Fruit fly (Drosophila melanogaster) whole organism, embryonic: Measurements from ENCODE around the gene Qsox2.

Experiments
- CG10267 ChIP-seq: fragments of 200-800 bp; sonication (Bioruptor generic); optimal IDR thresholded peaks from 2 replicates; lab custom pipeline; 2018; ENCODE audit warnings: missing biosample characterization, mild to moderate bottlenecking, missing genetic modification characterization, moderate library complexity
- CG12299 ChIP-seq: fragments of 200-800 bp; sonication (Bioruptor generic); optimal IDR thresholded peaks from 2 replicates; lab custom pipeline; 2018; ENCODE audit warnings: missing biosample characterization, mild to moderate bottlenecking, missing genetic modification characterization
- CG12942 ChIP-seq: fragments of 200-800 bp; sonication (Bioruptor generic); optimal IDR thresholded peaks from 3 replicates; lab custom pipeline; 2016; ENCODE audit warnings: missing biosample characterization, missing genetic modification characterization
- CG14441 ChIP-seq: fragments of 200-800 bp; sonication (Bioruptor generic); IDR thresholded peaks from 2 replicates; pipeline ENCODE4 v1.3.6; 2022; ENCODE audit warnings: missing biosample characterization, missing genetic modification characterization
- CG15011 ChIP-seq: fragments of 200-800 bp; sonication (Bioruptor generic); optimal IDR thresholded peaks from 3 replicates; lab custom pipeline; 2018; ENCODE audit warnings: missing biosample characterization, mild to moderate bottlenecking, missing genetic modification characterization
- CG16813 ChIP-seq: fragments of 200-800 bp; sonication (Bioruptor generic); IDR thresholded peaks from 3 replicates; pipeline ENCODE4 v1.3.6; 2022; ENCODE audit warnings: missing biosample characterization, missing genetic modification characterization; ENCODE audit not compliant: partially characterized antibody
- CG16863 ChIP-seq: fragments of 200-800 bp; sonication (Bioruptor generic); optimal IDR thresholded peaks from 3 replicates; lab custom pipeline; 2016; ENCODE audit warnings: missing biosample characterization, missing genetic modification characterization
- CG17359 ChIP-seq: fragments of 200-800 bp; sonication (Bioruptor generic); optimal IDR thresholded peaks from 3 replicates; lab custom pipeline; 2018; ENCODE audit warnings: missing biosample characterization, mild to moderate bottlenecking, missing genetic modification characterization, moderate library complexity
- CG18764 ChIP-seq: fragments of 200-800 bp; sonication (Bioruptor generic); optimal IDR thresholded peaks from 3 replicates; lab custom pipeline; 2016; ENCODE audit warnings: missing biosample characterization, missing genetic modification characterization
- CG2199 ChIP-seq: fragments of 200-800 bp; sonication (Bioruptor generic); IDR thresholded peaks from 3 replicates; pipeline ENCODE4 v1.3.6; 2022; ENCODE audit warnings: missing biosample characterization, missing genetic modification characterization
- CG2712 ChIP-seq: fragments of 200-800 bp; optimal IDR thresholded peaks from 3 replicates; lab custom pipeline; 2019; ENCODE audit warnings: missing biosample characterization, mild to moderate bottlenecking, missing genetic modification characterization, moderate library complexity
- CG3065 ChIP-seq: fragments of 200-800 bp; sonication (Bioruptor generic); optimal IDR thresholded peaks from 2 replicates; lab custom pipeline; 2016; ENCODE audit warnings: missing biosample characterization, missing genetic modification characterization
- CG31441 ChIP-seq: fragments of 200-800 bp; sonication (Bioruptor generic); IDR thresholded peaks from 2 replicates; pipeline ENCODE4 v1.3.6; 2022; ENCODE audit warnings: missing biosample characterization, missing genetic modification characterization
- CG3995 ChIP-seq: fragments of 200-800 bp; sonication (Bioruptor generic); optimal IDR thresholded peaks from 3 replicates; lab custom pipeline; 2016; ENCODE audit warnings: missing biosample characterization, missing genetic modification characterization
- CG4282 ChIP-seq: fragments of 200-800 bp; sonication (Bioruptor generic); optimal IDR thresholded peaks from 2 replicates; lab custom pipeline; 2016; ENCODE audit warnings: missing biosample characterization, missing genetic modification characterization
- CG4707 ChIP-seq: fragments of 200-800 bp; sonication (Bioruptor generic); optimal IDR thresholded peaks from 2 replicates; lab custom pipeline; 2018; ENCODE audit warnings: missing biosample characterization, mild to moderate bottlenecking, missing genetic modification characterization, moderate library complexity
- CG6654 ChIP-seq: fragments of 200-800 bp; sonication (Bioruptor generic); optimal IDR thresholded peaks from 2 replicates; lab custom pipeline; 2017; ENCODE audit warnings: missing biosample characterization, mild to moderate bottlenecking, missing genetic modification characterization
- CG6854 ChIP-seq: fragments of 200-800 bp; sonication (Bioruptor generic); optimal IDR thresholded peaks from 3 replicates; lab custom pipeline; 2017; ENCODE audit warnings: missing biosample characterization, mild to moderate bottlenecking, missing genetic modification characterization
- CG7987 ChIP-seq: fragments of 200-800 bp; sonication (Bioruptor generic); optimal IDR thresholded peaks from 2 replicates; lab custom pipeline; 2018; ENCODE audit warnings: missing biosample characterization, mild to moderate bottlenecking, missing genetic modification characterization, moderate library complexity
- CG8924 ChIP-seq: fragments of 200-800 bp; optimal IDR thresholded peaks from 3 replicates; lab custom pipeline; 2019; ENCODE audit warnings: missing biosample characterization, mild to moderate bottlenecking, missing genetic modification characterization, moderate library complexity
- CrebB ChIP-seq: fragments of 200-800 bp; sonication (Bioruptor generic); optimal IDR thresholded peaks from 3 replicates; lab custom pipeline; 2018; ENCODE audit warnings: missing biosample characterization, mild to moderate bottlenecking, missing genetic modification characterization
- D ChIP-seq, 2 experiments: fragments of 200-800 bp in 1 of 2; fragments of >200 bp in 1 of 2; sonication (Bioruptor generic) in 1 of 2; optimal IDR thresholded peaks; 2 replicates in 1 of 2; 3 replicates in 1 of 2; lab custom pipeline; 2017; ENCODE audit warnings: mild to moderate bottlenecking in 1 of 2, missing biosample characterization in 1 of 2, missing genetic modification characterization in 1 of 2, missing genetic modification reagents in 1 of 2
- Dfd ChIP-seq, 2 experiments: fragments of >200 bp; optimal IDR thresholded peaks; 2 replicates each; lab custom pipeline; 2017; ENCODE audit warnings: missing biosample characterization in 2 of 2, missing genetic modification characterization in 2 of 2
- Doc3 ChIP-seq: fragments of 200-800 bp; sonication (Bioruptor generic); IDR thresholded peaks from 3 replicates; pipeline ENCODE4 v1.3.6; 2022; ENCODE audit warnings: missing biosample characterization, missing genetic modification characterization; ENCODE audit not compliant: partially characterized antibody
- Ets97D ChIP-seq: fragments of 200-800 bp; sonication (Bioruptor generic); optimal IDR thresholded peaks from 3 replicates; lab custom pipeline; 2016; ENCODE audit warnings: missing biosample characterization, missing genetic modification characterization
- H15 ChIP-seq: fragments of 200-800 bp; sonication (Bioruptor generic); IDR thresholded peaks from 3 replicates; pipeline ENCODE4 v1.3.6; 2022; ENCODE audit warnings: missing biosample characterization, missing genetic modification characterization
- HLHmδ ChIP-seq: fragments of 200-800 bp; sonication (Bioruptor generic); optimal IDR thresholded peaks from 2 replicates; lab custom pipeline; 2018; ENCODE audit warnings: missing biosample characterization, mild to moderate bottlenecking, missing genetic modification characterization, moderate library complexity
- Mes4 ChIP-seq: fragments of 200-800 bp; sonication (Bioruptor generic); optimal IDR thresholded peaks from 2 replicates; lab custom pipeline; 2016; ENCODE audit warnings: missing biosample characterization, missing genetic modification characterization
- NK7.1 ChIP-seq: fragments of 200-800 bp; sonication (Bioruptor generic); optimal IDR thresholded peaks from 3 replicates; lab custom pipeline; 2016; ENCODE audit warnings: missing biosample characterization, missing genetic modification characterization
- Pdp1 ChIP-seq, 2 experiments: fragments of 200-800 bp; sonication (Bioruptor generic); optimal IDR thresholded peaks; 3 replicates each; lab custom pipeline; 2016; ENCODE audit warnings: missing biosample characterization in 2 of 2, missing genetic modification characterization in 2 of 2, mild to moderate bottlenecking in 1 of 2, moderate library complexity in 1 of 2
- Poxn ChIP-seq: fragments of 200-800 bp; sonication (Bioruptor generic); IDR thresholded peaks from 2 replicates; pipeline ENCODE4 v1.3.6; 2022; ENCODE audit warnings: missing biosample characterization, missing genetic modification characterization
- Stat92E ChIP-seq, 3 experiments: fragments of >200 bp in 2 of 3; fragments of 200-800 bp in 1 of 3; sonication (Bioruptor generic) in 1 of 3; optimal IDR thresholded peaks; 2 replicates each; lab custom pipeline; 2017 to 2019; ENCODE audit warnings: missing biosample characterization in 3 of 3, missing genetic modification characterization in 3 of 3, mild to moderate bottlenecking in 1 of 3, moderate library complexity in 1 of 3
- Tbp ChIP-seq: fragments of >200 bp; optimal IDR thresholded peaks from 2 replicates; lab custom pipeline; 2018; ENCODE audit warnings: missing biosample characterization, missing genetic modification characterization
- Usf ChIP-seq: fragments of 200-800 bp; sonication (Bioruptor generic); optimal IDR thresholded peaks from 2 replicates; lab custom pipeline; 2017; ENCODE audit warnings: missing genotype, missing biosample characterization, missing genetic modification characterization
- ase ChIP-seq: fragments of 200-800 bp; sonication (Bioruptor generic); IDR thresholded peaks from 3 replicates; pipeline ENCODE4 v1.3.6; 2022; ENCODE audit warnings: missing biosample characterization, missing genetic modification characterization
- caup ChIP-seq: fragments of 200-800 bp; sonication (Bioruptor generic); optimal IDR thresholded peaks from 3 replicates; lab custom pipeline; 2017; ENCODE audit warnings: missing biosample characterization, mild to moderate bottlenecking, missing genetic modification characterization, moderate library complexity; ENCODE audit not compliant: severe bottlenecking
- chif ChIP-seq, 2 experiments: fragments of 200-800 bp; sonication (Bioruptor generic); optimal IDR thresholded peaks; 3 replicates each; lab custom pipeline; 2016; ENCODE audit warnings: missing biosample characterization in 2 of 2, missing genetic modification characterization in 2 of 2
- croc ChIP-seq: fragments of 200-800 bp; sonication (Bioruptor generic); conservative IDR thresholded peaks from 3 replicates; pipeline ENCODE4 v1.3.6; 2022; ENCODE audit warnings: missing biosample characterization, missing genetic modification characterization
- dan ChIP-seq: fragments of 200-800 bp; sonication (Bioruptor generic); IDR thresholded peaks from 2 replicates; pipeline ENCODE4 v1.3.6; 2022; ENCODE audit warnings: missing biosample characterization, missing genetic modification characterization
- exex ChIP-seq: fragments of 200-800 bp; sonication (Bioruptor generic); optimal IDR thresholded peaks from 4 replicates; lab custom pipeline; 2018; ENCODE audit warnings: missing biosample characterization, mild to moderate bottlenecking, missing genetic modification characterization, moderate library complexity
- fu2 ChIP-seq: fragments of 200-800 bp; sonication (Bioruptor generic); optimal IDR thresholded peaks from 2 replicates; lab custom pipeline; 2016; ENCODE audit warnings: missing biosample characterization, missing genetic modification characterization
- hb ChIP-seq: fragments of 200-800 bp; sonication (Bioruptor generic); IDR thresholded peaks from 3 replicates; pipeline ENCODE4 v1.3.6; 2022; ENCODE audit warnings: missing biosample characterization, missing genetic modification characterization; ENCODE audit not compliant: partially characterized antibody
- hkb ChIP-seq, 2 experiments: fragments of 200-800 bp in 1 of 2; fragments of >200 bp in 1 of 2; sonication (Bioruptor generic) in 1 of 2; IDR thresholded peaks in 1 of 2; optimal IDR thresholded peaks in 1 of 2; 2 replicates each; pipeline versions ENCODE4 v1.3.6 to Lab custom; 2017 to 2022; ENCODE audit warnings: missing biosample characterization in 1 of 2, missing genetic modification characterization in 1 of 2
- ken ChIP-seq: fragments of 200-800 bp; sonication (Bioruptor generic); IDR thresholded peaks from 3 replicates; pipeline ENCODE4 v1.3.6; 2022; ENCODE audit warnings: missing biosample characterization, missing genetic modification characterization
- nerfin-1 ChIP-seq: fragments of 200-800 bp; sonication (Bioruptor generic); optimal IDR thresholded peaks from 3 replicates; lab custom pipeline; 2019; ENCODE audit warnings: missing biosample characterization, mild to moderate bottlenecking, missing genetic modification characterization, moderate library complexity
- repo ChIP-seq: fragments of 200-800 bp; sonication (Bioruptor generic); optimal IDR thresholded peaks from 2 replicates; lab custom pipeline; 2016; ENCODE audit warnings: missing biosample characterization, missing genetic modification characterization
- tll ChIP-seq, 2 experiments: fragments of 200-800 bp in 1 of 2; fragments of >200 bp in 1 of 2; sonication (Bioruptor generic) in 1 of 2; optimal IDR thresholded peaks; 2 replicates each; lab custom pipeline; 2017 to 2019; ENCODE audit warnings: missing biosample characterization in 2 of 2, missing genetic modification characterization in 2 of 2, mild to moderate bottlenecking in 1 of 2, moderate library complexity in 1 of 2

Gene Qsox2

DNA sequence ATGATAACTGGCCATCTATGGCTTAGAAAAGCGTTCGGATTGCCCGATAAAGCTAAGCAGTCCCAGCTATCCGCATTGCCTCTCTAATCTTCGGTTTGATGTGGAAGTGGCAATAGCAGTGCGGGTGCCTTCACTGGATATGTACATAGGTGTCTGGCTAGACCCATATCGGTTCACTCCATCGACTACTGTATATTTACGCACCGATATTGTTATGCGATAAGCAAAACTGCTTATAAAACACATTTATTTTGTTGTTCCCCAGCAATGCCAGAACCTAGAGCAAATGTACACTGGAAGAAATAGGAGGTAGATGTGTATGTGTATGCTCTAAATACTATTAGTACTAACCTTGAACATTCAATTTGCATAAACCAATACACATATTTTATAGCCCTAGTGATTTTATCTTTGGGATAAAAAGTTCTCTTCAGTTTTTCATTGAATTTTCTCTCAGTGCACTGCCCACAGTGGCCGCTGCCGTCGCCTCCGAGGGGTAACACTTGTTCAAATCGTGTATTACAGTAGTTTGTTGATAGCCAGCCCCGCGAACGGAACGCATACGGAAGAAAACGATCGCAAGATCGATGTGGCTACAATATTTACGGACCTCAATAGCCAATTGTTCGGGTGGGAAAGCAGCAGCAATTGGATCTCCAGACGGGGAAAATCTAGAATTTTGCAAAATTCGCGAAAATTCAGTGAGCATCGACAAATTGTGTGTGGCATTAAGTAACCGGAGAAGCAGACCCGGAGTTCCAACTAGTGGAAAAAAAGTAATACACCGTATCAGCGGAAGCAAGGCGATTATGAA lies 43.2 kb upstream of the Qsox2 start, which contains the start of gene CG31431 (continued):
- TF ChIP-seq CG12299 (tag; lab: Kevin White, UChicago) (peak; percentile 96), hkb (optimal IDR thresholded peaks at IDR 0.05; lab: Kevin White, UChicago) (no peak), hkb (GFP tag; IDR thresholded peaks at IDR 0.05; lab: Robert Waterston, UW) (peak; percentile 98), CG6654 (GFP tag; lab: Kevin White, UChicago) (peak; percentile 86), CG4282 (GFP tag; lab: Kevin White, UChicago) (peak; percentile 92), Ets97D (peak; percentile 90), CG16813 (GFP tag; lab: Robert Waterston, UW) (no peak), ase (peak; percentile 96), CG8924 (tag; lab: Kevin White, UChicago) (peak; percentile 98), Tbp (GFP tag; lab: Kevin White, UChicago) (no peak), fu2 (GFP tag; lab: Kevin White, UChicago) (peak; percentile 97), CG7987 (GFP tag; lab: Kevin White, UChicago) (peak; percentile 94), Mes4 (GFP tag; lab: Kevin White, UChicago) (peak; percentile 94), CG31441 (peak; percentile 97), hb (GFP tag; lab: Robert Waterston, UW) (no peak), Pdp1 (GFP tag; optimal IDR thresholded peaks at IDR 0.05; lab: Kevin White, UChicago) (peak; percentile 98), CG2199 (GFP tag; lab: Robert Waterston, UW) (peak; percentile 93), Doc3 (GFP tag; lab: Robert Waterston, UW) (no peak), exex (tag; lab: Kevin White, UChicago) (peak; percentile 85), CG12942 (peak; percentile 95), Usf (GFP tag; lab: Kevin White, UChicago) (peak; percentile 93), H15 (peak; percentile 96), CG3065 (GFP tag; lab: Kevin White, UChicago) (peak; percentile 92), CrebB (tag; lab: Kevin White, UChicago) (peak; percentile 97), chif (GFP tag; optimal IDR thresholded peaks at IDR 0.05; lab: Kevin White, UChicago) (peak; percentile 97), CG2712 (tag; lab: Kevin White, UChicago) (peak; percentile 97), NK7.1 (GFP tag; lab: Kevin White, UChicago) (peak; percentile 97), Poxn (GFP tag; lab: Robert Waterston, UW) (peak; percentile 95), ken (GFP tag; lab: Robert Waterston, UW) (peak; percentile 95), nerfin-1 (peak; percentile 90), CG16863 (peak; percentile 96), CG14441 (peak; percentile 97), Dfd (GFP tag; optimal IDR thresholded peaks at IDR 0.05; lab: Kevin White, UChicago) (no peak), D (optimal IDR thresholded peaks at IDR 0.05; lab: Kevin White, UChicago) (no peak), D (GFP tag; optimal IDR thresholded peaks at IDR 0.05; lab: Kevin White, UChicago) (peak; percentile 94), croc (GFP tag; lab: Robert Waterston, UW) (peak; percentile 94), CG15011 (GFP tag; lab: Kevin White, UChicago) (peak; percentile 96), repo (GFP tag; lab: Kevin White, UChicago) (peak; percentile 97), caup (GFP tag; lab: Kevin White, UChicago) (peak; percentile 98), CG10267 (peak; percentile 91), dan (GFP tag; lab: Robert Waterston, UW) (peak; percentile 88), CG17359 (peak; percentile 97), CG18764 (GFP tag; lab: Kevin White, UChicago) (peak; percentile 94), HLHmδ (GFP tag; lab: Kevin White, UChicago) (peak; percentile 3), CG3995 (peak; percentile 81), CG6854 (GFP tag; lab: Kevin White, UChicago) (peak; percentile 96), CG4707 (GFP tag; lab: Kevin White, UChicago) (peak; percentile 84), Stat92E (GFP tag; optimal IDR thresholded peaks at IDR 0.05; lab: Kevin White, UChicago) (peak in 1 of 3 experiments; percentile 90), tll (GFP tag; optimal IDR thresholded peaks at IDR 0.05; lab: Kevin White, UChicago) (peak in 1 of 2 experiments; percentile 72)
